Fruit fly (Drosophila melanogaster) whole organism, embryonic: ENCODE measurements around the gene Cdc14.

Experiments
- Atf6 ChIP-seq: fragments of 200-800 bp; sonication (Bioruptor generic); IDR thresholded peaks from 2 replicates; pipeline ENCODE4 v1.3.6; 2022; ENCODE audit warnings: missing biosample characterization, missing genetic modification characterization
- CG10147 ChIP-seq: fragments of 200-800 bp; sonication (Bioruptor generic); optimal IDR thresholded peaks from 2 replicates; lab custom pipeline; 2019; ENCODE audit warnings: missing biosample characterization, mild to moderate bottlenecking, missing genetic modification characterization, moderate library complexity
- CG12219 ChIP-seq: fragments of 200-800 bp; sonication (Bioruptor generic); optimal IDR thresholded peaks from 3 replicates; lab custom pipeline; 2018; ENCODE audit warnings: missing biosample characterization, mild to moderate bottlenecking, missing genetic modification characterization
- CG12744 ChIP-seq: fragments of 200-800 bp; sonication (Bioruptor generic); optimal IDR thresholded peaks from 2 replicates; lab custom pipeline; 2016; ENCODE audit warnings: missing biosample characterization, missing genetic modification characterization
- CG14667 ChIP-seq: fragments of 200-800 bp; sonication (Bioruptor generic); IDR thresholded peaks from 2 replicates; pipeline ENCODE4 v1.3.6; 2022; ENCODE audit warnings: missing biosample characterization, missing genetic modification characterization
- CG14860 ChIP-seq: fragments of 200-800 bp; sonication (Bioruptor generic); IDR thresholded peaks from 3 replicates; pipeline ENCODE4 v1.3.6; 2022; ENCODE audit warnings: missing biosample characterization, missing genetic modification characterization; ENCODE audit not compliant: partially characterized antibody
- CG15479 ChIP-seq: fragments of 200-800 bp; sonication (Bioruptor generic); optimal IDR thresholded peaks from 3 replicates; lab custom pipeline; 2019; ENCODE audit warnings: missing biosample characterization, mild to moderate bottlenecking, missing genetic modification characterization, moderate library complexity
- CG15601 ChIP-seq: fragments of 200-800 bp; sonication (Bioruptor generic); optimal IDR thresholded peaks from 3 replicates; lab custom pipeline; 2019; ENCODE audit warnings: missing biosample characterization, mild to moderate bottlenecking, missing genetic modification characterization, moderate library complexity
- CG17802 ChIP-seq: fragments of 200-800 bp; sonication (Bioruptor generic); optimal IDR thresholded peaks from 2 replicates; lab custom pipeline; 2018; ENCODE audit warnings: missing biosample characterization, mild to moderate bottlenecking, missing genetic modification characterization, moderate library complexity
- CG17912 ChIP-seq: fragments of 200-800 bp; sonication (Bioruptor generic); optimal IDR thresholded peaks from 2 replicates; lab custom pipeline; 2018; ENCODE audit warnings: missing biosample characterization, mild to moderate bottlenecking, missing genetic modification characterization
- CG3281 ChIP-seq: fragments of 200-800 bp; sonication (Bioruptor generic); optimal IDR thresholded peaks from 3 replicates; lab custom pipeline; 2017; ENCODE audit warnings: missing biosample characterization, mild to moderate bottlenecking, missing genetic modification characterization
- CG33213 ChIP-seq: fragments of 200-800 bp; sonication (Bioruptor generic); optimal IDR thresholded peaks from 3 replicates; lab custom pipeline; 2016; ENCODE audit warnings: missing biosample characterization, missing genetic modification characterization
- CG34422 ChIP-seq: fragments of 200-800 bp; sonication (Bioruptor generic); IDR thresholded peaks from 3 replicates; pipeline ENCODE4 v1.3.6; 2022; ENCODE audit warnings: missing biosample characterization, missing genetic modification characterization
- CG3726 ChIP-seq: fragments of 200-800 bp; sonication (Bioruptor generic); IDR thresholded peaks from 3 replicates; pipeline ENCODE4, ENCODE4 v1.3.6; 2022; ENCODE audit warnings: missing biosample characterization, missing genetic modification characterization
- CG6689 ChIP-seq: fragments of 200-800 bp; sonication (Bioruptor generic); IDR thresholded peaks from 2 replicates; pipeline ENCODE4 v1.3.6; 2022; ENCODE audit warnings: missing biosample characterization, missing genetic modification characterization
- CG9797 ChIP-seq: fragments of 200-800 bp; sonication (Bioruptor generic); optimal IDR thresholded peaks from 3 replicates; lab custom pipeline; 2018; ENCODE audit warnings: missing biosample characterization, mild to moderate bottlenecking, missing genetic modification characterization
- CrebB ChIP-seq: fragments of 200-800 bp; sonication (Bioruptor generic); optimal IDR thresholded peaks from 3 replicates; lab custom pipeline; 2018; ENCODE audit warnings: missing biosample characterization, mild to moderate bottlenecking, missing genetic modification characterization
- HLH54F ChIP-seq: fragments of 200-800 bp; sonication (Bioruptor generic); optimal IDR thresholded peaks from 3 replicates; lab custom pipeline; 2016; ENCODE audit warnings: missing biosample characterization, missing genetic modification characterization
- Med ChIP-seq: fragments of 200-800 bp; sonication (Bioruptor generic); peaks from one replicate; lab custom pipeline; 2016; ENCODE audit warnings: missing biosample characterization, missing genetic modification characterization, mild to moderate bottlenecking, inconsistent platforms, moderate library complexity
- Mes4 ChIP-seq: fragments of 200-800 bp; sonication (Bioruptor generic); optimal IDR thresholded peaks from 2 replicates; lab custom pipeline; 2016; ENCODE audit warnings: missing biosample characterization, missing genetic modification characterization
- Nf-YB ChIP-seq: fragments of 200-800 bp; sonication (Bioruptor generic); optimal IDR thresholded peaks from 3 replicates; lab custom pipeline; 2019; ENCODE audit warnings: missing biosample characterization, mild to moderate bottlenecking, missing genetic modification characterization, moderate library complexity
- Oaz ChIP-seq: fragments of 200-800 bp; sonication (Bioruptor generic); IDR thresholded peaks from 2 replicates; pipeline ENCODE4 v1.3.6; 2022; ENCODE audit warnings: missing biosample characterization, missing genetic modification characterization
- PHDP ChIP-seq: fragments of 200-800 bp; sonication (Bioruptor generic); optimal IDR thresholded peaks from 3 replicates; lab custom pipeline; 2018; ENCODE audit warnings: missing biosample characterization, mild to moderate bottlenecking, missing genetic modification characterization, moderate library complexity
- Side ChIP-seq: fragments of 200-800 bp; sonication (Bioruptor generic); optimal IDR thresholded peaks from 2 replicates; lab custom pipeline; 2016; ENCODE audit warnings: missing biosample characterization, missing genetic modification characterization
- Sry-δ ChIP-seq: fragments of 200-800 bp; sonication (Bioruptor generic); optimal IDR thresholded peaks from 2 replicates; lab custom pipeline; 2016; ENCODE audit warnings: missing biosample characterization, missing genetic modification characterization
- Trl ChIP-seq, 3 experiments: fragments of >200 bp in 2 of 3; fragments of 200-800 bp in 1 of 3; sonication (Bioruptor generic) in 1 of 3; optimal IDR thresholded peaks; 2 replicates in 1 of 3; 3 replicates in 2 of 3; lab custom pipeline; 2016 to 2017; ENCODE audit warnings: missing biosample characterization in 1 of 3, missing genetic modification characterization in 1 of 3
- Xbp1 ChIP-seq: fragments of 200-800 bp; sonication (Bioruptor generic); optimal IDR thresholded peaks from 3 replicates; lab custom pipeline; 2016; ENCODE audit warnings: missing biosample characterization, mild to moderate bottlenecking, missing genetic modification characterization
- YL-1 ChIP-seq: fragments of 200-800 bp; sonication (Bioruptor generic); optimal IDR thresholded peaks from 3 replicates; lab custom pipeline; 2017; ENCODE audit warnings: missing biosample characterization, mild to moderate bottlenecking, missing genetic modification characterization
- ase ChIP-seq: fragments of 200-800 bp; sonication (Bioruptor generic); IDR thresholded peaks from 3 replicates; pipeline ENCODE4 v1.3.6; 2022; ENCODE audit warnings: missing biosample characterization, missing genetic modification characterization
- az2 ChIP-seq: fragments of 200-800 bp; sonication (Bioruptor generic); optimal IDR thresholded peaks from 3 replicates; lab custom pipeline; 2016; ENCODE audit warnings: missing biosample characterization, missing genetic modification characterization
- bab2 ChIP-seq: fragments of 200-800 bp; sonication (Bioruptor generic); optimal IDR thresholded peaks from 2 replicates; lab custom pipeline; 2016; ENCODE audit warnings: missing biosample characterization, missing genetic modification characterization
- chif ChIP-seq, 2 experiments: fragments of 200-800 bp; sonication (Bioruptor generic); optimal IDR thresholded peaks; 3 replicates each; lab custom pipeline; 2016; ENCODE audit warnings: missing biosample characterization in 2 of 2, missing genetic modification characterization in 2 of 2
- da ChIP-seq: fragments of 200-800 bp; sonication (Bioruptor generic); optimal IDR thresholded peaks from 2 replicates; lab custom pipeline; 2016; ENCODE audit warnings: missing biosample characterization, missing genetic modification characterization
- en ChIP-seq: fragments of 200-800 bp; sonication (Bioruptor generic); optimal IDR thresholded peaks from 2 replicates; lab custom pipeline; 2016; ENCODE audit warnings: missing biosample characterization, missing genetic modification characterization
- esg ChIP-seq: fragments of 200-800 bp; sonication (Bioruptor generic); conservative IDR thresholded peaks from 2 replicates; pipeline ENCODE4 v1.3.6; 2022; ENCODE audit warnings: missing biosample characterization, missing genetic modification characterization
- fu2 ChIP-seq: fragments of 200-800 bp; sonication (Bioruptor generic); optimal IDR thresholded peaks from 2 replicates; lab custom pipeline; 2016; ENCODE audit warnings: missing biosample characterization, missing genetic modification characterization
- gem ChIP-seq: fragments of 200-800 bp; sonication (Bioruptor generic); optimal IDR thresholded peaks from 2 replicates; lab custom pipeline; 2019; ENCODE audit warnings: missing biosample characterization, mild to moderate bottlenecking, missing genetic modification characterization, moderate library complexity
- ind ChIP-seq: fragments of 200-800 bp; sonication (Bioruptor generic); optimal IDR thresholded peaks from 3 replicates; lab custom pipeline; 2016; ENCODE audit warnings: missing biosample characterization, missing genetic modification characterization
- jumu ChIP-seq: fragments of 200-800 bp; sonication (Bioruptor generic); optimal IDR thresholded peaks from 3 replicates; lab custom pipeline; 2016; ENCODE audit warnings: missing biosample characterization, missing genetic modification characterization
- kay ChIP-seq: fragments of 200-800 bp; sonication (Bioruptor generic); optimal IDR thresholded peaks from 2 replicates; lab custom pipeline; 2016; ENCODE audit warnings: missing biosample characterization, missing genetic modification characterization
- lilli ChIP-seq: fragments of 200-800 bp; sonication (Bioruptor generic); optimal IDR thresholded peaks from 3 replicates; lab custom pipeline; 2016; ENCODE audit warnings: missing biosample characterization, missing genetic modification characterization
- nerfin-1 ChIP-seq: fragments of 200-800 bp; sonication (Bioruptor generic); optimal IDR thresholded peaks from 3 replicates; lab custom pipeline; 2019; ENCODE audit warnings: missing biosample characterization, mild to moderate bottlenecking, missing genetic modification characterization, moderate library complexity
- pzg ChIP-seq: fragments of 200-800 bp; sonication (Bioruptor generic); optimal IDR thresholded peaks from 3 replicates; lab custom pipeline; 2018; ENCODE audit warnings: missing biosample characterization, mild to moderate bottlenecking, missing genetic modification characterization, moderate library complexity
- ro ChIP-seq: fragments of 200-800 bp; sonication (Bioruptor generic); IDR thresholded peaks from 2 replicates; pipeline ENCODE4 v1.3.6; 2022; ENCODE audit warnings: missing biosample characterization, missing genetic modification characterization
- seq ChIP-seq: fragments of 200-800 bp; sonication (Bioruptor generic); IDR thresholded peaks from 2 replicates; pipeline ENCODE4 v1.3.6; 2022; ENCODE audit warnings: missing biosample characterization, missing genetic modification characterization
- slou ChIP-seq: fragments of 200-800 bp; sonication (Bioruptor generic); optimal IDR thresholded peaks from 3 replicates; lab custom pipeline; 2016; ENCODE audit warnings: missing biosample characterization, missing genetic modification characterization
- trh ChIP-seq: fragments of 200-800 bp; sonication (Bioruptor generic); optimal IDR thresholded peaks from 2 replicates; lab custom pipeline; 2016; ENCODE audit warnings: missing biosample characterization, missing genetic modification characterization
- unc-4 ChIP-seq: fragments of 200-800 bp; sonication (Bioruptor generic); IDR thresholded peaks from 2 replicates; pipeline ENCODE4 v1.3.6; 2022; ENCODE audit warnings: missing biosample characterization, missing genetic modification characterization; ENCODE audit not compliant: partially characterized antibody
- yki ChIP-seq: fragments of >200 bp; optimal IDR thresholded peaks from 3 replicates; lab custom pipeline; 2018
- zfh1 ChIP-seq: fragments of 200-800 bp; sonication (Bioruptor generic); IDR thresholded peaks from 3 replicates; pipeline ENCODE4 v1.3.6; 2022; ENCODE audit warnings: missing biosample characterization, missing genetic modification characterization

Gene Cdc14

DNA sequence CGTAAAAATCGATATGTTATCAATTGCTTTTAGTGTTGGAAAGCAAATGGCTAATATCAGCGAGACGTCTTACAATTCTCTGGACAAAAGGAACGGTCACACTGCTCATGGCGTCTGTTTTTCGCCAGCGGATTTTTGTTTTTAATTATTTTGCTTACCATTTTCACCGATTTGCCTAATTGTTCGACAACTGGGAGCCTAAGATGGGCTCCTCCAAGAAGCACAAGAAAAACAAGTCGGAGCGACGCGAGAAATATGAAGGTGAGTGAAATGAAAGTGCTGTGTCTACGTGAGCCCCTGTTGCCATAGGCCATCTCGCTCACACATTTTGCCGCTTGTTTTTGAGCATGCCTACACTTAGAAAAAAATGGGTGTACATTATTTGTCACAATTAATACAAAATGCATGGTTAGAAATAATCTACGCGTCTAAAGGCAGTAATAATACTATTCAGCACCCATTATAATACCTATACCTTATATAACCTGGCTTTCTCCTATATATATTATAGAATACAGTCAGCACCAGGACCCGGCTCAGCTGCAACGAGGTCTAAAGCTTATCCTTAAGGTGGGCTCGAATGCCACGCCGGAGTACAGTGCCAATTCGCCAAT lies 27.6 kb downstream of the Cdc14 start, which contains the start of gene Brd7-9 (continued):
- TF ChIP-seq CG12744 (peak; percentile 43), chif (GFP tag; optimal IDR thresholded peaks at IDR 0.05; lab: Kevin White, UChicago) (peak; percentile 50), HLH54F (peak; percentile 8), slou (GFP tag; lab: Kevin White, UChicago) (peak; percentile 63), az2 (GFP tag; lab: Kevin White, UChicago) (peak; percentile 70), fu2 (GFP tag; lab: Kevin White, UChicago) (peak; percentile 47), CG15601 (tag; lab: Kevin White, UChicago) (peak; percentile 37), da (GFP tag; lab: Kevin White, UChicago) (no peak), ind (GFP tag; lab: Kevin White, UChicago) (peak; percentile 73), Nf-YB (GFP tag; lab: Kevin White, UChicago) (peak; percentile 36), CG34422 (GFP tag; lab: Robert Waterston, UW) (peak; percentile 95), en (GFP tag; lab: Kevin White, UChicago) (peak; percentile 44), CG15479 (GFP tag; lab: Kevin White, UChicago) (no peak), ase (GFP tag; lab: Robert Waterston, UW) (peak; percentile 80; the same call in 2 of the 3 replicates), CG17802 (tag; lab: Kevin White, UChicago) (no peak), jumu (GFP tag; lab: Kevin White, UChicago) (peak; percentile 65), CG17912 (GFP tag; lab: Kevin White, UChicago) (no peak), PHDP (peak; percentile 79), kay (GFP tag; lab: Kevin White, UChicago) (peak; percentile 44), CG14667 (GFP tag; lab: Robert Waterston, UW) (peak; percentile 65; the same call in 1 of the 2 replicates), CG33213 (peak; percentile 38), Sry-δ (GFP tag; lab: Kevin White, UChicago) (peak; percentile 38), CG3726 (peak; percentile 72; the same call in 1 of the 3 replicates), CG9797 (GFP tag; lab: Kevin White, UChicago) (peak; percentile 73), lilli (GFP tag; lab: Kevin White, UChicago) (peak; percentile 73), ro (GFP tag; lab: Robert Waterston, UW) (no peak), YL-1 (GFP tag; lab: Kevin White, UChicago) (peak; percentile 88), Med (GFP tag; lab: Kevin White, UChicago) (peak; percentile 93), CG10147 (GFP tag; lab: Kevin White, UChicago) (peak; percentile 21), Xbp1 (GFP tag; lab: Kevin White, UChicago) (peak; percentile 78), Atf6 (GFP tag; lab: Robert Waterston, UW) (peak; percentile 86), yki (lab: Kevin White, UChicago) (no peak), CG3281 (GFP tag; lab: Kevin White, UChicago) (peak; percentile 85), Side (GFP tag; lab: Kevin White, UChicago) (peak; percentile 69), Oaz (peak; percentile 62; the same call in 1 of the 2 replicates), esg (GFP tag; lab: Robert Waterston, UW) (peak; percentile 63), seq (GFP tag; lab: Robert Waterston, UW) (peak; percentile 71), CG6689 (GFP tag; lab: Robert Waterston, UW) (peak; percentile 71), CrebB (tag; lab: Kevin White, UChicago) (peak; percentile 12), CG12219 (GFP tag; lab: Kevin White, UChicago) (peak; percentile 81), nerfin-1 (peak; percentile 28), CG14860 (GFP tag; lab: Robert Waterston, UW) (0 out of 3 replicates have a peak, but pooled peaks have one; percentile 31), Mes4 (GFP tag; lab: Kevin White, UChicago) (peak; percentile 35), gem (tag; lab: Kevin White, UChicago) (peak; percentile 81), bab2 (GFP tag; lab: Kevin White, UChicago) (peak; percentile 70), zfh1 (GFP tag; lab: Robert Waterston, UW) (peak; percentile 80), pzg (GFP tag; lab: Kevin White, UChicago) (peak; percentile 61), unc-4 (peak; percentile 39; the same call in 1 of the 2 replicates), trh (no peak), Trl (optimal IDR thresholded peaks at IDR 0.05; lab: Kevin White, UChicago) (no peak), Trl (GFP tag; optimal IDR thresholded peaks at IDR 0.05; lab: Kevin White, UChicago) (peak; percentile 68)
